Worm (Caenorhabditis elegans): Measurements from ENCODE around the gene ndub-8.
A peak's percentile ranks its signal among the peaks of the same experiment; 100 is the strongest.
"Not testable (repeated sequence)": the region's sequence is repeated elsewhere in the genome, so short reads cannot be mapped to it uniquely, and the experiment has no call there.

ndub-8 gene

DNA sequence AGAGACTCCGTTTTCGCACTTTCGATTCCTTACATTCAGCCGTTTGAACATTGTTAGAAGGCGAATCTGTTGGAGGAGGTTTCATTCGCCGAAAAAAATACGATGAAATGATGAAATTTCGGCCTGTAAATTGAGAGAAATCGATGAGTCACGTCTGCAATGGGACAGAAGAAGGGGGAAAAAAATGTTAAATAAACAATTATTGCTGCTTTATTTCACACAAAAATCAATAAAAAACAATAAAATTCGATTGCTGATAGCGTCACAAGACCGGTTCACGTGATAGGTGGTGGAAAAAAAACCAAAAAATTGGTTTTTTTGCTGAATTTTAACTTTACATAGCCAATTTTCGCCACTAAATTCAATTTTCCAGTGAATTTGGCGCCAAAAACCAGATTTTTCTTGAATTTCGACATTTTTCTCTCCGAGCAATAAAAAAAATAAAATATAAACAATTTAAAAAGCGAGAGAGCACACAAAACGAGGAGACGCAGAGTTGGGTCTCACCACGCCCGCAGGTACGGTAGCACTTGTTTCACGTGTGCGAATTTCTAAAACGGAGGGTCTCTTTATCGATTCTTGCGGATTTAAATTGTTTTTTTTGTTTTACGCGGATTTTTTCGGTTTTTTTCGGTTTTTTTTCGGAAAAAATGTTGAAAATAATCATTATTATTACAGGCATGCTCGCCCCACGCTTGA, at the start of gene ndub-8, which contains the start of gene cup-14 (continued):
- TF ChIP-seq lin-1 (GFP tag; IDR thresholded peaks at IDR 0.05) (no peak), zfp-2 (tag; optimal IDR thresholded peaks at IDR 0.05) (peak; percentile 36), fos-1 (tag; optimal IDR thresholded peaks at IDR 0.05) (no peak), nhr-77 (tag; optimal IDR thresholded peaks at IDR 0.05) (peak; percentile 82), nhr-237 (tag; optimal IDR thresholded peaks at IDR 0.05) (no peak), unc-130 (GFP tag; optimal IDR thresholded peaks at IDR 0.05) (peak; percentile 82)

DNA sequence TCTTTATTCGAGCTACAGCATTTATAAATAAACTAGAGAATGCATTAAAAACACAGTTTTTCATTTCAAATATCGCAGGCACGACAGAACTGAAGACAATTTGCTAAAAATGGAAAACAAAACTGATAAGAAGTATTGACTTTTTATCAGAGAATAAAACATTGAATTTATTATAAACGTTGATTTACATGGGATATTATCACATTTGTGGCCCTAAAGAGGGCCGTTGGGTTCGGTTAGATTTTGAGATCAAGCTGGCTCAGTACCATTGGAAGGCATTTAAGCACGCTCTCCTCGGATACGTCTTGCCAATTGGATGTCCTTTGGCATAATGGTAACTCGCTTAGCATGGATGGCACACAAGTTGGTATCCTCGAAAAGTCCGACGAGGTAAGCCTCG, 48.1 kb upstream of the ndub-8 start:
- peak; percentile 72 for TF ChIP-seq nhr-77 (tag; optimal IDR thresholded peaks at IDR 0.05)
- TF ChIP-seq daf-16 (GFP tag; optimal IDR thresholded peaks at IDR 0.05): not testable (repeated sequence)
- TF ChIP-seq daf-16 (tag; optimal IDR thresholded peaks at IDR 0.05): peak; percentile 32

- TF ChIP-seq ZK337.2 (GFP tag; IDR thresholded peaks at IDR 0.05) (no peak), unc-62 (GFP tag; optimal IDR thresholded peaks at IDR 0.05 in 1 of 2) (peak in 1 of 2 experiments; percentile 27), unc-62 (tag; optimal IDR thresholded peaks at IDR 0.05) (no peak)
These were observed 44.1 kb upstream of the ndub-8 start, which contains the start of gene his-42 for ce11 chrII:13828597-13828996. his-42 (minus strand) TSS chrII:13828697.

DNA sequence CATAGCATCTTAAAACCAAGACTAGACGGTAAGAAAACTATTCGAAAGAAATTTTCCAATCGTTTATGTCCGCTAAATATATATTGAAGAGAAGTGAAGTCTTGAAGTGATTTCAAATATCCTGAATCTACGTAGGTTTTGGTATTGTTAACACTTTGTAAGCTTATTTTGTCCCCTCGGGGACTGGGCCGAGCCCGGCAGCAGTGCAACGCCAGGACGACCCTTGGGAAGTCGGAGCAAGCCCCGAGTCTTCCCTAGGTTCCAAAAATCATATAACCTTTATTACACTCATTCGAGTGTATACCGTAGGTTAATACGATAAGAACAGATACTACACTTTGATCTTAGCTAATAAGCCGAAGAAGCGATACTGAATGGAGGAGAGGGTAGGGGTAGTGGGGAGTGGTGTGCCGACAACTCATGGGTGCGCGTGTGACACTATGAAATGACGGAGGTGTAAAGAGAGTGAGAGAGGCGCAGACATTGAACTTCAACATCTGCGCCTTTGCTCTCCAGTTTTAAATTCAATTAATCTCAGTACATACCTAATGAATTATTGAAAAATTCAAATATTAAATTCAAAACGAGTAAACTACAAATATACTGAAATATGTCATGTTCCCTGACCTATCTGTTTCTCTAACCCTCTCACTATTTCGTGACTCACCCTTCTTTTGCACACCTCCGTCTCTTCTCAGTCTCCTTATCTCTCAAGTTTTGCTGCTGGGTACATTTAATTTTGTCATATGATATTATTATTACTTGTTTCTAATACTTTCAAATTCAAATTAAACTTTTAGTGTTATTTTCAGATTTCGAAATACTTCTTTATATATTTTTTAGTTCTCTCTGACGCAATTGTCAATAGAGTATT, 43.3 kb upstream of the ndub-8 start:
- peak; percentile 52; the same call in 1 of the 2 replicates for TF ChIP-seq arid-1 (GFP tag; conservative IDR thresholded peaks at IDR 0.05)
- peak; percentile 80 for TF ChIP-seq nhr-28 (tag; optimal IDR thresholded peaks at IDR 0.05)
- TF ChIP-seq mep-1 (tag; optimal IDR thresholded peaks at IDR 0.05): peak; percentile 62
- 0 out of 2 replicates have a peak, but pooled peaks have one; percentile 32 for TF ChIP-seq mxl-2 (GFP tag; conservative IDR thresholded peaks at IDR 0.05)
- TF ChIP-seq mdl-1 (tag; optimal IDR thresholded peaks at IDR 0.05): peak in 1 of 2 experiments; percentile 43
- TF ChIP-seq php-3 (GFP tag; IDR thresholded peaks at IDR 0.05): peak; percentile 30; the same call in 1 of the 2 replicates
- peak; percentile 83 for TF ChIP-seq ama-1 (optimal IDR thresholded peaks at IDR 0.05)
- TF ChIP-seq nhr-48 (tag; optimal IDR thresholded peaks at IDR 0.05): peak; percentile 59
- peak; percentile 36 for TF ChIP-seq mes-2 (tag; optimal IDR thresholded peaks at IDR 0.05; ENCODE audit: poor library complexity, severe bottlenecking)
- TF ChIP-seq nhr-42 (GFP tag; IDR thresholded peaks at IDR 0.05): peak; percentile 91
- TF ChIP-seq nhr-102 (tag; optimal IDR thresholded peaks at IDR 0.05): peak; percentile 69
- TF ChIP-seq nhr-6 (tag; optimal IDR thresholded peaks at IDR 0.05): peak; percentile 79
- TF ChIP-seq F49E8.2 (tag; optimal IDR thresholded peaks at IDR 0.05; ENCODE audit: borderline replicate concordance): peak; percentile 81
- TF ChIP-seq snpc-1.2 (GFP tag; IDR thresholded peaks at IDR 0.05): peak; percentile 72
- peak; percentile 45; the same call in 1 of the 2 replicates for TF ChIP-seq pha-4 (GFP tag; IDR thresholded peaks at IDR 0.05)
- not testable (repeated sequence) for TF ChIP-seq pha-4 (tag; optimal IDR thresholded peaks at IDR 0.05)
- TF ChIP-seq dmd-6 (GFP tag; IDR thresholded peaks at IDR 0.05): peak; percentile 71
- 0 out of 2 replicates have a peak, but pooled peaks have one; percentile 11 for TF ChIP-seq Y48G9A.11 (GFP tag; IDR thresholded peaks at IDR 0.05)
- TF ChIP-seq duxl-1 (tag; optimal IDR thresholded peaks at IDR 0.05; ENCODE audit: poor library complexity): peak; percentile 37
- TF ChIP-seq spr-1 (tag; optimal IDR thresholded peaks at IDR 0.05): peak; percentile 55
- TF ChIP-seq snpc-4 (tag; optimal IDR thresholded peaks at IDR 0.05): peak; percentile 85
- peak; percentile 63 for TF ChIP-seq dve-1 (tag; optimal IDR thresholded peaks at IDR 0.05; ENCODE audit: insufficient read depth)
- TF ChIP-seq T26A8.4 (GFP tag; IDR thresholded peaks at IDR 0.05): peak; percentile 89
- peak; percentile 39 for TF ChIP-seq rbr-2 (tag; optimal IDR thresholded peaks at IDR 0.05)
- peak; percentile 26 for TF ChIP-seq mxl-3 (GFP tag; optimal IDR thresholded peaks at IDR 0.05)
- TF ChIP-seq lin-13 (GFP tag; optimal IDR thresholded peaks at IDR 0.05): peak; percentile 61
- peak; percentile 71 for TF ChIP-seq hlh-11 (tag; optimal IDR thresholded peaks at IDR 0.05)
- peak; percentile 8 for TF ChIP-seq pqm-1 (tag; optimal IDR thresholded peaks at IDR 0.05)
- peak; percentile 70 for TF ChIP-seq hlh-30 (tag; optimal IDR thresholded peaks at IDR 0.05; ENCODE audit: insufficient read depth)
- peak in 1 of 2 experiments; percentile 41 for TF ChIP-seq daf-16 (GFP tag; optimal IDR thresholded peaks at IDR 0.05)
- TF ChIP-seq daf-16 (tag; optimal IDR thresholded peaks at IDR 0.05): peak; percentile 62
- peak; percentile 63 for TF ChIP-seq lin-38 (GFP tag; IDR thresholded peaks at IDR 0.05)
- TF ChIP-seq unc-130 (GFP tag; optimal IDR thresholded peaks at IDR 0.05): peak; percentile 57
- TF ChIP-seq aly-2 (tag; optimal IDR thresholded peaks at IDR 0.05): peak; percentile 11

Data from whole organism, L4 larva.